Fruit fly (Drosophila melanogaster) whole organism, embryonic: ENCODE data around the gene CG14174.
A peak's percentile ranks its signal among the peaks of the same experiment; 100 is the strongest.

Experiments
- ATbp ChIP-seq: fragments of 200-800 bp; sonication (Bioruptor generic); optimal IDR thresholded peaks from 2 replicates; lab custom pipeline; 2017; ENCODE audit warnings: missing biosample characterization, mild to moderate bottlenecking, missing genetic modification characterization, missing genetic modification reagents
- CG10147 ChIP-seq: fragments of 200-800 bp; sonication (Bioruptor generic); optimal IDR thresholded peaks from 2 replicates; lab custom pipeline; 2019; ENCODE audit warnings: missing biosample characterization, mild to moderate bottlenecking, missing genetic modification characterization, moderate library complexity
- CG10267 ChIP-seq: fragments of 200-800 bp; sonication (Bioruptor generic); optimal IDR thresholded peaks from 2 replicates; lab custom pipeline; 2018; ENCODE audit warnings: missing biosample characterization, mild to moderate bottlenecking, missing genetic modification characterization, moderate library complexity
- CG10321 ChIP-seq: fragments of 200-800 bp; sonication (Bioruptor generic); IDR thresholded peaks from 2 replicates; pipeline ENCODE4 v1.3.6; 2022; ENCODE audit warnings: missing biosample characterization, missing genetic modification characterization
- CG11504 ChIP-seq: fragments of 200-800 bp; sonication (Bioruptor generic); optimal IDR thresholded peaks from 3 replicates; lab custom pipeline; 2019; ENCODE audit warnings: missing biosample characterization, mild to moderate bottlenecking, missing genetic modification characterization, moderate library complexity
- CG11695 ChIP-seq: fragments of 200-800 bp; sonication (Bioruptor generic); IDR thresholded peaks from 3 replicates; pipeline ENCODE4 v1.3.6; 2022; ENCODE audit warnings: missing biosample characterization, missing genetic modification characterization
- CG12391 ChIP-seq: fragments of 200-800 bp; sonication (Bioruptor generic); optimal IDR thresholded peaks from 3 replicates; lab custom pipeline; 2018; ENCODE audit warnings: missing biosample characterization, mild to moderate bottlenecking, missing genetic modification characterization, moderate library complexity
- CG12744 ChIP-seq: fragments of 200-800 bp; sonication (Bioruptor generic); optimal IDR thresholded peaks from 2 replicates; lab custom pipeline; 2016; ENCODE audit warnings: missing biosample characterization, missing genetic modification characterization
- CG13775 ChIP-seq: fragments of 200-800 bp; sonication (Bioruptor generic); optimal IDR thresholded peaks from 3 replicates; lab custom pipeline; 2017; ENCODE audit warnings: missing biosample characterization, mild to moderate bottlenecking, missing genetic modification characterization
- CG18599 ChIP-seq: fragments of 200-800 bp; sonication (Bioruptor generic); optimal IDR thresholded peaks from 3 replicates; lab custom pipeline; 2017; ENCODE audit warnings: missing biosample characterization, missing genetic modification characterization, mild to moderate bottlenecking, moderate library complexity, missing genetic modification reagents
- CG18619 ChIP-seq: fragments of 200-800 bp; sonication (Bioruptor generic); optimal IDR thresholded peaks from 3 replicates; lab custom pipeline; 2017; ENCODE audit warnings: missing biosample characterization, mild to moderate bottlenecking, missing genetic modification characterization
- CG2678 ChIP-seq: fragments of 200-800 bp; sonication (Bioruptor generic); optimal IDR thresholded peaks from 3 replicates; lab custom pipeline; 2019; ENCODE audit warnings: missing biosample characterization, mild to moderate bottlenecking, missing genetic modification characterization, moderate library complexity
- CG30403 ChIP-seq: fragments of 200-800 bp; sonication (Bioruptor generic); optimal IDR thresholded peaks from 3 replicates; lab custom pipeline; 2016; ENCODE audit warnings: missing biosample characterization, missing genetic modification characterization
- CG3995 ChIP-seq: fragments of 200-800 bp; sonication (Bioruptor generic); optimal IDR thresholded peaks from 3 replicates; lab custom pipeline; 2016; ENCODE audit warnings: missing biosample characterization, missing genetic modification characterization
- CG4424 ChIP-seq: fragments of 200-800 bp; sonication (Bioruptor generic); optimal IDR thresholded peaks from 3 replicates; lab custom pipeline; 2016; ENCODE audit warnings: missing biosample characterization, missing genetic modification characterization
- CG6272 ChIP-seq: fragments of 200-800 bp; sonication (Bioruptor generic); IDR thresholded peaks from 2 replicates; pipeline ENCODE4 v1.3.6; 2022; ENCODE audit warnings: missing biosample characterization, missing genetic modification characterization
- CG7839 ChIP-seq: fragments of 200-800 bp; sonication (Bioruptor generic); optimal IDR thresholded peaks from 3 replicates; lab custom pipeline; 2018; ENCODE audit warnings: missing biosample characterization, mild to moderate bottlenecking, missing genetic modification characterization, moderate library complexity
- CG8281 ChIP-seq: fragments of 200-800 bp; sonication (Bioruptor generic); optimal IDR thresholded peaks from 2 replicates; lab custom pipeline; 2018; ENCODE audit warnings: missing biosample characterization, mild to moderate bottlenecking, missing genetic modification characterization, moderate library complexity
- CG8388 ChIP-seq: fragments of 200-800 bp; sonication (Bioruptor generic); optimal IDR thresholded peaks from 2 replicates; lab custom pipeline; 2019; ENCODE audit warnings: missing biosample characterization, mild to moderate bottlenecking, missing genetic modification characterization, moderate library complexity
- CG9437 ChIP-seq: fragments of 200-800 bp; sonication (Bioruptor generic); optimal IDR thresholded peaks from 2 replicates; lab custom pipeline; 2018; ENCODE audit warnings: missing biosample characterization, mild to moderate bottlenecking, missing genetic modification characterization
- CG9727 ChIP-seq: fragments of 200-800 bp; sonication (Bioruptor generic); optimal IDR thresholded peaks from 3 replicates; lab custom pipeline; 2017; ENCODE audit warnings: missing biosample characterization, mild to moderate bottlenecking, missing genetic modification characterization
- Fer2 ChIP-seq: fragments of 200-800 bp; sonication (Bioruptor generic); optimal IDR thresholded peaks from 2 replicates; lab custom pipeline; 2018; ENCODE audit warnings: missing biosample characterization, mild to moderate bottlenecking, missing genetic modification characterization, moderate library complexity
- HHEX ChIP-seq: fragments of 200-800 bp; sonication (Bioruptor generic); optimal IDR thresholded peaks from 3 replicates; lab custom pipeline; 2017; ENCODE audit warnings: missing biosample characterization, mild to moderate bottlenecking, missing genetic modification characterization, missing genetic modification reagents
- Lim3 ChIP-seq: fragments of 200-800 bp; sonication (Bioruptor generic); IDR thresholded peaks from 2 replicates; pipeline ENCODE4 v1.3.6; 2022; ENCODE audit warnings: missing biosample characterization, missing genetic modification characterization
- Nf-YB ChIP-seq: fragments of 200-800 bp; sonication (Bioruptor generic); optimal IDR thresholded peaks from 3 replicates; lab custom pipeline; 2019; ENCODE audit warnings: missing biosample characterization, mild to moderate bottlenecking, missing genetic modification characterization, moderate library complexity
- Nf-YC ChIP-seq: fragments of 200-800 bp; optimal IDR thresholded peaks from 3 replicates; lab custom pipeline; 2019; ENCODE audit warnings: missing biosample characterization, mild to moderate bottlenecking, missing genetic modification characterization, moderate library complexity
- Oli ChIP-seq: fragments of 200-800 bp; sonication (Bioruptor generic); optimal IDR thresholded peaks from 2 replicates; lab custom pipeline; 2018; ENCODE audit warnings: missing biosample characterization, mild to moderate bottlenecking, missing genetic modification characterization, moderate library complexity
- PHDP ChIP-seq: fragments of 200-800 bp; sonication (Bioruptor generic); optimal IDR thresholded peaks from 3 replicates; lab custom pipeline; 2018; ENCODE audit warnings: missing biosample characterization, mild to moderate bottlenecking, missing genetic modification characterization, moderate library complexity
- Pdp1 ChIP-seq, 2 experiments: fragments of 200-800 bp; sonication (Bioruptor generic); optimal IDR thresholded peaks; 3 replicates each; lab custom pipeline; 2016; ENCODE audit warnings: missing biosample characterization in 2 of 2, missing genetic modification characterization in 2 of 2, mild to moderate bottlenecking in 1 of 2, moderate library complexity in 1 of 2
- Ptx1 ChIP-seq: fragments of 200-800 bp; sonication (Bioruptor generic); IDR thresholded peaks from 2 replicates; pipeline ENCODE4 v1.3.6; 2022; ENCODE audit warnings: missing biosample characterization, missing genetic modification characterization
- Sox102F ChIP-seq: fragments of 200-800 bp; sonication (Bioruptor generic); optimal IDR thresholded peaks from 2 replicates; lab custom pipeline; 2018; ENCODE audit warnings: missing biosample characterization, mild to moderate bottlenecking, missing genetic modification characterization, moderate library complexity
- Ssrp ChIP-seq: fragments of 200-800 bp; sonication (Bioruptor generic); optimal IDR thresholded peaks from 2 replicates; lab custom pipeline; 2018; ENCODE audit warnings: missing biosample characterization, mild to moderate bottlenecking, missing genetic modification characterization, moderate library complexity
- Xbp1 ChIP-seq: fragments of 200-800 bp; sonication (Bioruptor generic); optimal IDR thresholded peaks from 3 replicates; lab custom pipeline; 2016; ENCODE audit warnings: missing biosample characterization, mild to moderate bottlenecking, missing genetic modification characterization
- bab2 ChIP-seq: fragments of 200-800 bp; sonication (Bioruptor generic); optimal IDR thresholded peaks from 2 replicates; lab custom pipeline; 2016; ENCODE audit warnings: missing biosample characterization, missing genetic modification characterization
- bcd ChIP-seq: fragments of 200-800 bp; sonication (Bioruptor generic); optimal IDR thresholded peaks from 2 replicates; lab custom pipeline; 2017; ENCODE audit warnings: missing biosample characterization, mild to moderate bottlenecking, missing genetic modification characterization
- caup ChIP-seq: fragments of 200-800 bp; sonication (Bioruptor generic); optimal IDR thresholded peaks from 3 replicates; lab custom pipeline; 2017; ENCODE audit warnings: missing biosample characterization, mild to moderate bottlenecking, missing genetic modification characterization, moderate library complexity; ENCODE audit not compliant: severe bottlenecking
- croc ChIP-seq: fragments of 200-800 bp; sonication (Bioruptor generic); conservative IDR thresholded peaks from 3 replicates; pipeline ENCODE4 v1.3.6; 2022; ENCODE audit warnings: missing biosample characterization, missing genetic modification characterization
- dmrt99B ChIP-seq: fragments of 200-800 bp; sonication (Bioruptor generic); optimal IDR thresholded peaks from 2 replicates; lab custom pipeline; 2018; ENCODE audit warnings: missing biosample characterization, mild to moderate bottlenecking, missing genetic modification characterization, moderate library complexity
- esg ChIP-seq: fragments of 200-800 bp; sonication (Bioruptor generic); conservative IDR thresholded peaks from 2 replicates; pipeline ENCODE4 v1.3.6; 2022; ENCODE audit warnings: missing biosample characterization, missing genetic modification characterization
- eyg ChIP-seq: fragments of 200-800 bp; sonication (Bioruptor generic); optimal IDR thresholded peaks from 3 replicates; lab custom pipeline; 2016; ENCODE audit warnings: missing biosample characterization, missing genetic modification characterization
- ham ChIP-seq: fragments of 200-800 bp; sonication (Bioruptor generic); IDR thresholded peaks from 2 replicates; pipeline ENCODE4 v1.3.6; 2022; ENCODE audit warnings: missing biosample characterization, missing genetic modification characterization
- lmd ChIP-seq: fragments of 200-800 bp; sonication (Bioruptor generic); IDR thresholded peaks from 2 replicates; pipeline ENCODE4 v1.3.6; 2022; ENCODE audit warnings: missing biosample characterization, missing genetic modification characterization
- prd ChIP-seq, 3 experiments: fragments of >200 bp in 2 of 3; fragments of 200-800 bp in 1 of 3; sonication (Bioruptor generic) in 1 of 3; optimal IDR thresholded peaks in 2 of 3; IDR thresholded peaks in 1 of 3; 2 replicates in 2 of 3; 3 replicates in 1 of 3; pipeline versions ENCODE4 v1.3.6 to Lab custom; 2017 to 2022; ENCODE audit warnings: missing biosample characterization in 1 of 3, missing genetic modification characterization in 1 of 3
- row ChIP-seq: fragments of 200-800 bp; sonication (Bioruptor generic); IDR thresholded peaks from 3 replicates; pipeline ENCODE4 v1.3.6; 2022; ENCODE audit warnings: missing biosample characterization, missing genetic modification characterization
- seq ChIP-seq: fragments of 200-800 bp; sonication (Bioruptor generic); IDR thresholded peaks from 2 replicates; pipeline ENCODE4 v1.3.6; 2022; ENCODE audit warnings: missing biosample characterization, missing genetic modification characterization
- slou ChIP-seq: fragments of 200-800 bp; sonication (Bioruptor generic); optimal IDR thresholded peaks from 3 replicates; lab custom pipeline; 2016; ENCODE audit warnings: missing biosample characterization, missing genetic modification characterization
- stc ChIP-seq: fragments of 200-800 bp; sonication (Bioruptor generic); IDR thresholded peaks from 2 replicates; pipeline ENCODE4 v1.3.6; 2022; ENCODE audit warnings: missing biosample characterization, missing genetic modification characterization
- tup ChIP-seq: fragments of 200-800 bp; sonication (Bioruptor generic); optimal IDR thresholded peaks from 2 replicates; lab custom pipeline; 2016; ENCODE audit warnings: missing biosample characterization, mild to moderate bottlenecking, missing genetic modification characterization, moderate library complexity
- vvl ChIP-seq: fragments of 200-800 bp; sonication (Bioruptor generic); IDR thresholded peaks from 2 replicates; pipeline ENCODE4 v1.3.6; 2022; ENCODE audit warnings: missing biosample characterization, missing genetic modification characterization

Gene CG14174

DNA sequence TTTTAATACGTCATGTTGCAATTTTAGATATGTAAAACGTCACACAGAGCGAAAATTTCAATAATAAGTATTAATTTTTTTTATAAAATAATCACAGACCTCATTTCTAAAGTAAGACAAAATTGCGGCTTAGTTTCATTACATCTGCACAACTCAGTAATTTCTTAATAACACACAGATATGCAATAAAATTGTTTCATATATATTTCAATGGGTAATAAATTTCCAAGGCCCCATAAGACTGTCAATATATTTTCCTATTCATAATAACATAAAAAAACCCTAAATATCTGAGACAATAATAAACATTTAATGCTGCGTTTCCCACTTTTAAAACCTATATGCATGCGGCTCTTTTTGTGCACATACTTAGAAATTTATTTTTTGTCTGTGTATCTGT is 23.5 kb upstream of the CG14174 start (continued):
- peak; percentile 39 for TF ChIP-seq CG9437
- peak; percentile 46 for TF ChIP-seq Oli
- peak; percentile 54 for TF ChIP-seq CG12391 (tag; lab: Kevin White, UChicago)
- peak; percentile 44 for TF ChIP-seq bcd
- TF ChIP-seq CG10321 (GFP tag; lab: Robert Waterston, UW): no peak
- TF ChIP-seq CG10267: peak; percentile 13
- TF ChIP-seq CG6272 (GFP tag; lab: Robert Waterston, UW): 0 out of 2 replicates have a peak, but pooled peaks have one; percentile 16
- peak; percentile 12 for TF ChIP-seq CG13775 (GFP tag; lab: Kevin White, UChicago)
- peak; percentile 4 for TF ChIP-seq CG18599 (GFP tag; lab: Kevin White, UChicago)
- TF ChIP-seq CG8281: peak; percentile 16
- TF ChIP-seq croc (GFP tag; lab: Robert Waterston, UW): no peak
- TF ChIP-seq HHEX (GFP tag; lab: Kevin White, UChicago): peak; percentile 2
- peak; percentile 3 for TF ChIP-seq Fer2 (tag; lab: Kevin White, UChicago)
- peak; percentile 19 for TF ChIP-seq CG8388 (GFP tag; lab: Kevin White, UChicago)
- TF ChIP-seq dmrt99B (tag; lab: Kevin White, UChicago): peak; percentile 66
- TF ChIP-seq eyg (GFP tag; lab: Kevin White, UChicago): no peak
- TF ChIP-seq Pdp1 (GFP tag; optimal IDR thresholded peaks at IDR 0.05; lab: Kevin White, UChicago): peak; percentile 3 to 6
- peak; percentile 28 for TF ChIP-seq ATbp
- peak; percentile 21; the same call in 1 of the 2 replicates for TF ChIP-seq lmd (GFP tag; lab: Robert Waterston, UW)
- TF ChIP-seq Xbp1 (GFP tag; lab: Kevin White, UChicago): peak; percentile 51
- peak; percentile 49 for TF ChIP-seq CG30403 (GFP tag; lab: Kevin White, UChicago)
- TF ChIP-seq Ptx1: peak; percentile 47; the same call in 1 of the 2 replicates
- no peak for TF ChIP-seq CG10147 (GFP tag; lab: Kevin White, UChicago)
- TF ChIP-seq esg (GFP tag; lab: Robert Waterston, UW): 0 out of 2 replicates have a peak, but pooled peaks have one; percentile 14
- peak; percentile 74 for TF ChIP-seq CG2678 (tag; lab: Kevin White, UChicago)
- peak; percentile 32; the same call in 1 of the 2 replicates for TF ChIP-seq vvl
- peak; percentile 26 for TF ChIP-seq CG9727 (GFP tag; lab: Kevin White, UChicago)
- peak; percentile 62 for TF ChIP-seq CG11504 (tag; lab: Kevin White, UChicago)
- TF ChIP-seq PHDP (tag; lab: Kevin White, UChicago): peak; percentile 45
- 0 out of 3 replicates have a peak, but pooled peaks have one; percentile 33 for TF ChIP-seq CG11695 (GFP tag; lab: Robert Waterston, UW)
- peak; percentile 43 for TF ChIP-seq Nf-YC (tag; lab: Kevin White, UChicago)
- peak; percentile 34 for TF ChIP-seq Ssrp (tag; lab: Kevin White, UChicago)
- no peak for TF ChIP-seq seq (GFP tag; lab: Robert Waterston, UW)
- TF ChIP-seq CG4424 (GFP tag; lab: Kevin White, UChicago): peak; percentile 14
- no peak for TF ChIP-seq prd (optimal IDR thresholded peaks at IDR 0.05; lab: Kevin White, UChicago)
- TF ChIP-seq prd (GFP tag; IDR thresholded peaks at IDR 0.05; lab: Robert Waterston, UW): 0 out of 3 replicates have a peak, but pooled peaks have one; percentile 11
- no peak for TF ChIP-seq Lim3 (GFP tag; lab: Robert Waterston, UW)
- TF ChIP-seq ham (GFP tag; lab: Robert Waterston, UW): no peak
- TF ChIP-seq CG3995: no peak
- peak; percentile 11 for TF ChIP-seq bab2 (GFP tag; lab: Kevin White, UChicago)
- TF ChIP-seq row (GFP tag; lab: Robert Waterston, UW): peak; percentile 52; the same call in 2 of the 3 replicates
- TF ChIP-seq CG18619 (GFP tag; lab: Kevin White, UChicago): peak; percentile 13
- TF ChIP-seq tup (GFP tag; lab: Kevin White, UChicago): no peak
- no peak for TF ChIP-seq CG12744 (GFP tag; lab: Kevin White, UChicago)
- TF ChIP-seq stc: no peak
- TF ChIP-seq CG7839 (tag; lab: Kevin White, UChicago): peak; percentile 59
- TF ChIP-seq Nf-YB (GFP tag; lab: Kevin White, UChicago): peak; percentile 2
- TF ChIP-seq caup: peak; percentile 21
- peak; percentile 35 for TF ChIP-seq slou (GFP tag; lab: Kevin White, UChicago)
- TF ChIP-seq Sox102F: peak; percentile 68
